Fruit fly (Drosophila melanogaster): Measurements from ENCODE around the gene Rfk.
A peak's percentile ranks its signal among the peaks of the same experiment; 100 is the strongest.

Rfk gene

DNA sequence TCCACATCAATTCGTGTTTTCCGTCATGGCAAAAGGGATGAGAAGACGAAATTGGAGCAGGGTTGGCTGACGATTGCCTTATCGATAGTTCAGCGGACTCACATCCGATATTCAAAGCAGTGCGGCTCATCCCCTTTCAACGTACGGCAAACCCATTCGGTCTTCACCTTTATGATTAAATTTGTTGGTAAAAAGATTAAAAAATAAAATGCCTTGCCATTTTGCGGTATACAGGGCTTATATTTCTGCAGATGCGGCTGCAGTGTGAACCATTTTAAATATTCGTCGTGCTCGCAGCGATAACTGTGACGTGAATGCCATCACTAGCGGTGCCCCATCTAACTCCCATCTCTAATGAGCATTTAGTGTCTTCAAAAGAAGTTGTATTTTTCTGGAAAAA, 5.8 kb downstream of the Rfk start, which contains the start of the genes Taf7 and EMC1 (continued):
- TF ChIP-seq HLHmδ (GFP tag; optimal IDR thresholded peaks at IDR 0.05): no peak
- TF ChIP-seq schlank (tag; optimal IDR thresholded peaks at IDR 0.05): no peak
- TF ChIP-seq usp (GFP tag; optimal IDR thresholded peaks at IDR 0.05): no peak
- peak; percentile 28 for TF ChIP-seq fu2 (GFP tag; optimal IDR thresholded peaks at IDR 0.05)
- TF ChIP-seq Max (GFP tag; optimal IDR thresholded peaks at IDR 0.05): peak; percentile 46
- TF ChIP-seq Ravus (GFP tag; IDR thresholded peaks at IDR 0.05): no peak
- TF ChIP-seq CG11247 (GFP tag; IDR thresholded peaks at IDR 0.05): no peak
- peak in 1 of 3 experiments; percentile 65 for TF ChIP-seq lola (GFP tag; optimal IDR thresholded peaks at IDR 0.05)
- TF ChIP-seq sima (GFP tag; optimal IDR thresholded peaks at IDR 0.05): no peak
- TF ChIP-seq CG16813 (GFP tag; IDR thresholded peaks at IDR 0.05; ENCODE audit: partially characterized antibody): peak; percentile 99
- TF ChIP-seq Awh (GFP tag; IDR thresholded peaks at IDR 0.05): no peak
- TF ChIP-seq CG2712 (tag; optimal IDR thresholded peaks at IDR 0.05): no peak
- no peak for TF ChIP-seq CG11723 (GFP tag; optimal IDR thresholded peaks at IDR 0.05)
- TF ChIP-seq bab2 (GFP tag; optimal IDR thresholded peaks at IDR 0.05): peak; percentile 38
- peak; percentile 64 for TF ChIP-seq pho (GFP tag; optimal IDR thresholded peaks at IDR 0.05)
- no peak for TF ChIP-seq Deaf1 (tag; optimal IDR thresholded peaks at IDR 0.05)
- peak; percentile 8 for TF ChIP-seq NC2β (GFP tag; optimal IDR thresholded peaks at IDR 0.05)
- no peak for TF ChIP-seq Drgx (GFP tag; IDR thresholded peaks at IDR 0.05)
- no peak for TF ChIP-seq CG17359 (tag; optimal IDR thresholded peaks at IDR 0.05)
- TF ChIP-seq seq (GFP tag; IDR thresholded peaks at IDR 0.05): no peak
- TF ChIP-seq Bgb (GFP tag; IDR thresholded peaks at IDR 0.05; ENCODE audit: partially characterized antibody): peak; percentile 87
- peak; percentile 32 for TF ChIP-seq ems (GFP tag; optimal IDR thresholded peaks at IDR 0.05)
- TF ChIP-seq Atf3 (GFP tag; optimal IDR thresholded peaks at IDR 0.05): peak; percentile 29
- TF ChIP-seq CG10321 (GFP tag; IDR thresholded peaks at IDR 0.05): no peak
- TF ChIP-seq CG9932 (GFP tag; IDR thresholded peaks at IDR 0.05): peak; percentile 62
- TF ChIP-seq Poxn (GFP tag; IDR thresholded peaks at IDR 0.05): no peak
- peak; percentile 52 for TF ChIP-seq slbo (GFP tag; IDR thresholded peaks at IDR 0.05)
- peak; percentile 31 for TF ChIP-seq Dp (GFP tag; optimal IDR thresholded peaks at IDR 0.05)
- peak; percentile 100 for TF ChIP-seq Sin3A (optimal IDR thresholded peaks at IDR 0.05)
- TF ChIP-seq CG31365 (tag; optimal IDR thresholded peaks at IDR 0.05): peak; percentile 65
- TF ChIP-seq ci (GFP tag; IDR thresholded peaks at IDR 0.05): no peak
- TF ChIP-seq p53 (GFP tag; optimal IDR thresholded peaks at IDR 0.05): peak; percentile 20
- TF ChIP-seq CG12299 (tag; optimal IDR thresholded peaks at IDR 0.05): no peak
- TF ChIP-seq CG17912 (GFP tag; optimal IDR thresholded peaks at IDR 0.05): no peak
- TF ChIP-seq trh (GFP tag; optimal IDR thresholded peaks at IDR 0.05): no peak
- TF ChIP-seq Hey (tag; optimal IDR thresholded peaks at IDR 0.05): no peak
- peak; percentile 44 for TF ChIP-seq slou (GFP tag; optimal IDR thresholded peaks at IDR 0.05)
- TF ChIP-seq unc-4 (GFP tag; IDR thresholded peaks at IDR 0.05; ENCODE audit: partially characterized antibody): peak; percentile 94
- TF ChIP-seq CG10267 (tag; optimal IDR thresholded peaks at IDR 0.05): peak; percentile 55
- TF ChIP-seq Pdp1 (GFP tag; optimal IDR thresholded peaks at IDR 0.05): peak; percentile 29 to 52
- TF ChIP-seq chinmo (GFP tag; IDR thresholded peaks at IDR 0.05; ENCODE audit: partially characterized antibody): peak; percentile 90; the same call in 3 of the 4 replicates
- no peak for TF ChIP-seq CG32772 (GFP tag; IDR thresholded peaks at IDR 0.05)
- TF ChIP-seq peb (GFP tag; IDR thresholded peaks at IDR 0.05): no peak
- no peak for TF ChIP-seq dysf (GFP tag; IDR thresholded peaks at IDR 0.05)
- peak; percentile 91 for TF ChIP-seq nerfin-2 (GFP tag; IDR thresholded peaks at IDR 0.05; ENCODE audit: partially characterized antibody)
- TF ChIP-seq Ssrp (tag; optimal IDR thresholded peaks at IDR 0.05): no peak
- no peak for TF ChIP-seq kah (GFP tag; optimal IDR thresholded peaks at IDR 0.05)
- TF ChIP-seq salm (tag; optimal IDR thresholded peaks at IDR 0.05): no peak
- no peak for TF ChIP-seq sim (GFP tag; IDR thresholded peaks at IDR 0.05)
- TF ChIP-seq Tbp (GFP tag; optimal IDR thresholded peaks at IDR 0.05): no peak
- TF ChIP-seq CG15073 (GFP tag; optimal IDR thresholded peaks at IDR 0.05): no peak
- no peak for TF ChIP-seq CG2199 (GFP tag; IDR thresholded peaks at IDR 0.05)
